Fruit fly (Drosophila melanogaster) whole organism, wandering third instar larva: ENCODE measurements around the gene CG16974.

Source experiments
- Abd-B ChIP-seq: fragments of >200 bp; optimal IDR thresholded peaks from 2 replicates; lab custom pipeline; 2017; ENCODE audit warnings: missing biosample characterization, missing genetic modification characterization
- CG32264 ChIP-seq: fragments of 200-800 bp; sonication (Bioruptor generic); optimal IDR thresholded peaks from 2 replicates; lab custom pipeline; 2016; ENCODE audit warnings: missing biosample characterization, missing genetic modification characterization
- CG9705 ChIP-seq: fragments of 200-800 bp; sonication (Bioruptor generic); optimal IDR thresholded peaks from 2 replicates; lab custom pipeline; 2018; ENCODE audit warnings: missing biosample characterization, mild to moderate bottlenecking, missing genetic modification characterization
- CrebA ChIP-seq: fragments of 200-800 bp; sonication (Bioruptor generic); optimal IDR thresholded peaks from 2 replicates; lab custom pipeline; 2016; ENCODE audit warnings: missing biosample characterization, mild to moderate bottlenecking, missing genetic modification characterization, borderline replicate concordance
- Dfd ChIP-seq: fragments of >200 bp; optimal IDR thresholded peaks from 2 replicates; lab custom pipeline; 2017; ENCODE audit warnings: missing biosample characterization, missing genetic modification characterization
- Dif ChIP-seq: fragments of 200-275, 200-300 bp; sonication (Bioruptor generic); optimal IDR thresholded peaks from 2 replicates; lab custom pipeline; 2018; ENCODE audit warnings: missing biosample characterization, missing genetic modification characterization; ENCODE audit not compliant: partially characterized antibody
- GATAd ChIP-seq: sonication (Bioruptor generic); optimal IDR thresholded peaks from 2 replicates; lab custom pipeline; 2016; ENCODE audit warnings: missing biosample characterization, missing genetic modification characterization
- HLH106 ChIP-seq: fragments of 200-800 bp; optimal IDR thresholded peaks from 3 replicates; lab custom pipeline; 2019; ENCODE audit warnings: missing biosample characterization, mild to moderate bottlenecking, missing genetic modification characterization, moderate library complexity
- Hnf4 ChIP-seq: fragments of 200-800 bp; sonication (Bioruptor generic); optimal IDR thresholded peaks from 2 replicates; lab custom pipeline; 2016; ENCODE audit warnings: missing biosample characterization, mild to moderate bottlenecking, missing genetic modification characterization
- Hr78 ChIP-seq: fragments of >200 bp; optimal IDR thresholded peaks from 2 replicates; lab custom pipeline; 2017; ENCODE audit warnings: missing biosample characterization, missing genetic modification characterization
- Hr83 ChIP-seq: fragments of 200-300 bp; sonication (Bioruptor generic); optimal IDR thresholded peaks from 2 replicates; lab custom pipeline; 2016; ENCODE audit warnings: missing biosample characterization, mild to moderate bottlenecking, missing genetic modification characterization, moderate library complexity; ENCODE audit not compliant: poor library complexity, severe bottlenecking
- Jra ChIP-seq: sonication (Bioruptor generic); optimal IDR thresholded peaks from 2 replicates; lab custom pipeline; 2016; ENCODE audit warnings: missing biosample characterization, missing genetic modification characterization
- Mio ChIP-seq: sonication (Bioruptor generic); optimal IDR thresholded peaks from 2 replicates; lab custom pipeline; 2016; ENCODE audit warnings: missing biosample characterization, missing genetic modification characterization
- Myc ChIP-seq: fragments of >200 bp; optimal IDR thresholded peaks from 2 replicates; lab custom pipeline; 2017
- N ChIP-seq: fragments of >200 bp; optimal IDR thresholded peaks from 2 replicates; lab custom pipeline; 2018; ENCODE audit warnings: missing biosample characterization, missing external identifiers, missing genetic modification characterization
- OdsH ChIP-seq: fragments of 200-800 bp; sonication (Bioruptor generic); optimal IDR thresholded peaks from 2 replicates; lab custom pipeline; 2016; ENCODE audit warnings: missing biosample characterization, mild to moderate bottlenecking, missing genetic modification characterization
- Rel ChIP-seq, 2 experiments: fragments of 200-800 bp; sonication (Bioruptor generic) in 1 of 2; optimal IDR thresholded peaks; 2 replicates in 1 of 2; 3 replicates in 1 of 2; lab custom pipeline; 2016 to 2019; ENCODE audit warnings: mild to moderate bottlenecking in 2 of 2, missing biosample characterization in 2 of 2, missing genetic modification characterization in 2 of 2, moderate library complexity in 1 of 2
- Sp1 ChIP-seq: fragments of 200-800 bp; sonication (Bioruptor generic); optimal IDR thresholded peaks from 3 replicates; lab custom pipeline; 2019; ENCODE audit warnings: missing biosample characterization, mild to moderate bottlenecking, missing genetic modification characterization, moderate library complexity
- Vsx2 ChIP-seq: fragments of 200-300, 225-300 bp; sonication (Bioruptor generic); optimal IDR thresholded peaks from 2 replicates; lab custom pipeline; 2018; ENCODE audit warnings: missing biosample characterization, missing genetic modification characterization; ENCODE audit not compliant: partially characterized antibody
- br ChIP-seq: fragments of 200-800 bp; sonication (Bioruptor generic); optimal IDR thresholded peaks from 2 replicates; lab custom pipeline; 2016; ENCODE audit warnings: missing biosample characterization, missing genetic modification characterization
- brk ChIP-seq: fragments of 200-800 bp; sonication (Bioruptor generic); optimal IDR thresholded peaks from 2 replicates; lab custom pipeline; 2016; ENCODE audit warnings: missing biosample characterization, mild to moderate bottlenecking, missing genetic modification characterization
- dl ChIP-seq, 2 experiments: fragments of 175-275, 200-275 bp in 1 of 2; fragments of 200-275 bp in 1 of 2; sonication (Bioruptor generic); optimal IDR thresholded peaks; lab custom pipeline; 2018; ENCODE audit warnings: mild to moderate bottlenecking in 2 of 2, missing biosample characterization in 2 of 2, missing genetic modification characterization in 2 of 2, moderate library complexity in 2 of 2; ENCODE audit not compliant: partially characterized antibody in 2 of 2, insufficient read depth in 1 of 2
- dmrt93B ChIP-seq: fragments of 200-800 bp; sonication (Bioruptor generic); optimal IDR thresholded peaks from 2 replicates; lab custom pipeline; 2018; ENCODE audit warnings: missing biosample characterization, mild to moderate bottlenecking, missing genetic modification characterization
- dsf ChIP-seq: sonication (Bioruptor generic); optimal IDR thresholded peaks from 2 replicates; lab custom pipeline; 2016; ENCODE audit warnings: missing biosample characterization, missing genetic modification characterization, borderline replicate concordance
- ey ChIP-seq: fragments of 200-800 bp; sonication (Bioruptor generic); optimal IDR thresholded peaks from 2 replicates; lab custom pipeline; 2016; ENCODE audit warnings: missing biosample characterization, missing genetic modification characterization
- foxo ChIP-seq, 2 experiments: fragments of 200-800 bp; sonication (Bioruptor generic); optimal IDR thresholded peaks; 2 replicates in 1 of 2; 3 replicates in 1 of 2; lab custom pipeline; 2016 to 2017; ENCODE audit warnings: missing biosample characterization in 2 of 2, missing genetic modification characterization in 2 of 2
- fru ChIP-seq: fragments of 200-800 bp; sonication (Bioruptor generic); optimal IDR thresholded peaks from 3 replicates; lab custom pipeline; 2016; ENCODE audit warnings: missing biosample characterization, mild to moderate bottlenecking, missing genetic modification characterization
- h ChIP-seq: fragments of 200-800 bp; sonication (Bioruptor generic); optimal IDR thresholded peaks from 3 replicates; lab custom pipeline; 2016; ENCODE audit warnings: missing biosample characterization, mild to moderate bottlenecking, missing genetic modification characterization
- jim ChIP-seq: fragments of 175-275, 200-325 bp; sonication (Bioruptor generic); optimal IDR thresholded peaks from 2 replicates; lab custom pipeline; 2016; ENCODE audit warnings: missing biosample characterization, mild to moderate bottlenecking, missing genetic modification characterization
- lola ChIP-seq: fragments of >200 bp; optimal IDR thresholded peaks from 2 replicates; lab custom pipeline; 2017; ENCODE audit warnings: missing biosample characterization, missing genetic modification characterization
- pan ChIP-seq: fragments of >200 bp; optimal IDR thresholded peaks from 2 replicates; lab custom pipeline; 2017
- psq ChIP-seq: fragments of 200-800 bp; sonication (Bioruptor generic); optimal IDR thresholded peaks from 3 replicates; lab custom pipeline; 2017; ENCODE audit warnings: missing biosample characterization, mild to moderate bottlenecking, missing genetic modification characterization, moderate library complexity
- rgr ChIP-seq: fragments of 200-800 bp; sonication (Bioruptor generic); optimal IDR thresholded peaks from 3 replicates; lab custom pipeline; 2016; ENCODE audit warnings: missing biosample characterization, mild to moderate bottlenecking, missing genetic modification characterization
- sage ChIP-seq: fragments of 200-800 bp; sonication (Bioruptor generic); optimal IDR thresholded peaks from 2 replicates; lab custom pipeline; 2016; ENCODE audit warnings: missing biosample characterization, mild to moderate bottlenecking, missing genetic modification characterization
- sv ChIP-seq: fragments of 200-800 bp; sonication (Bioruptor generic); optimal IDR thresholded peaks from 3 replicates; lab custom pipeline; 2016; ENCODE audit warnings: missing biosample characterization, missing genetic modification characterization
- tai ChIP-seq: sonication (Bioruptor generic); optimal IDR thresholded peaks from 2 replicates; lab custom pipeline; 2016; ENCODE audit warnings: missing biosample characterization, missing genetic modification characterization
- usp ChIP-seq: fragments of >200 bp; optimal IDR thresholded peaks from 2 replicates; lab custom pipeline; 2017; ENCODE audit warnings: missing biosample characterization, missing genetic modification characterization
- woc ChIP-seq: sonication (Bioruptor generic); optimal IDR thresholded peaks from 2 replicates; lab custom pipeline; 2016; ENCODE audit warnings: missing biosample characterization, mild to moderate bottlenecking, missing genetic modification characterization

The CG16974 gene

DNA sequence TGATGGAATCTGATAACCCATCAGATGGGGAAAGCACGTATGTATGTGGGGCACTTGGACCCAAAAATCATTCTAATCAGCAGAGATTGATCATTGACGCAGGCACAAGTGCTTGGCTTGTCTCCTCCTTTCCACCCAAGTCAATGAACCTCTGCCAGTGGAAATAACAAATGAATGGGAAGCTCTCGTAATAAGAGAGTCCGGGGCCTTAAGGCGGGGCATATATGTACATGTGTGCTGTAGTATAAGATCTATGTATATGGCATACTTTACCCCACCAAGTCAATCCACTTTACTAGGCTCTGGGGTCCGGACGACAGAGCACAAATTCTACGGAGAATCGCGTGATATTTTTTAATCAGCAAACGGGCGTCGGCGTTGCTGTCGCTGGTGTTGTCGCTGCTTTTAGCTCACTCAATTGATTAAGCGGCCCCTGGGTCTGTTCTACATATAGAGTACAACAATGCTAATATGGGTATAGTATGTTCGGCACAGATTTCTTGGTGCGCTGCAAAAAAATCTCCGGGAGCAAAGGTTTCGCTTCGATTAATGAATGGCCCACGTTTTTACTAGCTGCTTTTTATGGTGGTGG, 14.4 kb upstream of the CG16974 start:
- TF ChIP-seq Sp1 (GFP tag; lab: Kevin White, UChicago) (no peak), rgr (GFP tag; lab: Kevin White, UChicago) (peak; percentile 8), Hnf4 (GFP tag; lab: Kevin White, UChicago) (peak; percentile 22), Jra (GFP tag; lab: Kevin White, UChicago) (no peak), psq (GFP tag; lab: Kevin White, UChicago) (no peak), Rel (GFP tag; optimal IDR thresholded peaks at IDR 0.05; lab: Kevin White, UChicago) (no peak), Rel (tag; optimal IDR thresholded peaks at IDR 0.05; lab: Kevin White, UChicago) (peak; percentile 83), CrebA (no peak), h (GFP tag; lab: Kevin White, UChicago) (peak; percentile 42), br (GFP tag; lab: Kevin White, UChicago) (peak; percentile 33), OdsH (GFP tag; lab: Kevin White, UChicago) (peak; percentile 13), Hr83 (GFP tag; lab: Kevin White, UChicago) (peak; percentile 0)

DNA sequence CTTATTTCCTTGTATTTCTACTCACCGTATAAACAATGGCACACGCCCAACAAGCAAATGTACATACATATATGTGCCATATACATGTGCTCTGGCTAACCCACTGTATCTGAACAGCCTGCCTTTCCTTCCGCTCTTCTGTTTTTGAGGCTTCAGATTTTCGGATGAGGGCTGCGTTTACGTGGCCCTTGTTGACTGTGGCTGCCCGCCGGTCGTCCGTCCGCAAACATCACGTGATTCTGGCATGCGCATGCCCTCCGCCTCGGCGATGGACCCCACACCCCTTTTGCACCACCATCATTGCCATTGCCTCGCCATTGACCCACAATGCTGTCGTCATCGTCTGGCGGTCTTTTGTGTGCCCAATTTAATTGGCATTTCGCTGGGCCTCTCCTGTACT, 13.5 kb upstream of the CG16974 start:
- TF ChIP-seq foxo (GFP tag; optimal IDR thresholded peaks at IDR 0.05; lab: Kevin White, UChicago) (peak in 1 of 2 experiments; percentile 4), dsf (GFP tag; lab: Kevin White, UChicago) (no peak), rgr (GFP tag; lab: Kevin White, UChicago) (peak; percentile 21), pan (lab: Kevin White, UChicago) (no peak), ey (GFP tag; lab: Kevin White, UChicago) (no peak), Vsx2 (no peak), Hr78 (GFP tag; lab: Kevin White, UChicago) (no peak), dmrt93B (no peak), N (GFP tag; lab: Kevin White, UChicago) (no peak), Sp1 (GFP tag; lab: Kevin White, UChicago) (peak; percentile 15), Rel (GFP tag; optimal IDR thresholded peaks at IDR 0.05; lab: Kevin White, UChicago) (no peak), Rel (tag; optimal IDR thresholded peaks at IDR 0.05; lab: Kevin White, UChicago) (peak; percentile 9), CG9705 (no peak), h (GFP tag; lab: Kevin White, UChicago) (peak; percentile 70), br (GFP tag; lab: Kevin White, UChicago) (peak; percentile 52), OdsH (GFP tag; lab: Kevin White, UChicago) (peak; percentile 21), lola (GFP tag; lab: Kevin White, UChicago) (no peak), psq (GFP tag; lab: Kevin White, UChicago) (no peak), Dfd (GFP tag; lab: Kevin White, UChicago) (no peak), Myc (lab: Kevin White, UChicago) (no peak), Hr83 (GFP tag; lab: Kevin White, UChicago) (peak; percentile 58), woc (GFP tag; lab: Kevin White, UChicago) (no peak), Hnf4 (GFP tag; lab: Kevin White, UChicago) (no peak), Jra (GFP tag; lab: Kevin White, UChicago) (no peak), CG32264 (GFP tag; lab: Kevin White, UChicago) (no peak), jim (GFP tag; lab: Kevin White, UChicago) (no peak), GATAd (GFP tag; lab: Kevin White, UChicago) (no peak), sage (GFP tag; lab: Kevin White, UChicago) (no peak), tai (GFP tag; lab: Kevin White, UChicago) (no peak), Dif (no peak), Abd-B (GFP tag; lab: Kevin White, UChicago) (no peak), brk (GFP tag; lab: Kevin White, UChicago) (no peak), Mio (no peak), usp (GFP tag; lab: Kevin White, UChicago) (no peak), HLH106 (peak; percentile 22), dl (GFP tag; optimal IDR thresholded peaks at IDR 0.05; lab: Kevin White, UChicago; ENCODE audit: insufficient read depth in 1 of 2, partially characterized antibody in 2 of 2) (no peak), sv (GFP tag; lab: Kevin White, UChicago) (no peak), fru (peak; percentile 21), CrebA (no peak)
- TF ChIP-seq, all 38 proteins: peak for 10
